Fruit fly (Drosophila melanogaster): ENCODE results near the gene CG15506.

- TF ChIP-seq Sin3A (optimal IDR thresholded peaks at IDR 0.05) = no peak
- no peak for TF ChIP-seq h (optimal IDR thresholded peaks at IDR 0.05)
- TF ChIP-seq insv (optimal IDR thresholded peaks at IDR 0.05) = no peak
- TF ChIP-seq ttk (optimal IDR thresholded peaks at IDR 0.05) = no peak
Measured at dm6 chr3R:29737891-29738290, 19.4 kb downstream of the CG15506 start, which contains the start of gene Gnpnat.

Measured in Kc167 (cell line).